Fruit fly (Drosophila melanogaster): ENCODE measurements around the gene CG33128.

DNA sequence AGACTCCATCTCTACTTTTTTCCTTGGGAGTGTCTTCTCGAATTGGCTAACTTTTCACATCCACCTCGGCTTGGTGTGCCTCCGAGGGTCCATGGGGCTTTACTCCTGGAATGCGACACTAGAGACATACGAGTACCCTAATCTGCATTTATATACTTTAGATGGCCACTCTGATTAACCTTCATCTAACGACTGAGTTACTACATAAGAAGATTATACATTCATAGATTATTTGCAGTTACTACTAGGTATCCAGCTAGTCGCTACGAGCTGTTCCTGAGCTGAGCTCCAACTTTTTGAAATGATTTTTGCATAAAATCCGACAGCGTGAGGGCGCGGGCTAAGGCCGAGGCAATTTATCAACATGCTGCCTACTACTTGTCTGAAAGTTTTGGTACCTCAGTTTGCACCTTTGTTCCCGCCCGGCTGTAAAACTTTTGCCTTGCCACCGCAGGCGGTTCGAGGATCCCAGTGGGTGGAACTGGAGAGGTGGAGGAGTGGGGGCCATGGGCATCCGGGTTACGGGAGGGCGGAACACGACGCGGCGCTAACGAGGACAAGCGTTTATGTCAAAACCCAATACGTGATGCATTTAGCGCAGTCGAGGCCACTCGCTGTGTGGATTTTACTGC is 16.9 kb upstream of the CG33128 start:
- TF ChIP-seq Sin3A (optimal IDR thresholded peaks at IDR 0.05) (no peak), Myc (optimal IDR thresholded peaks at IDR 0.05) (no peak), ttk (optimal IDR thresholded peaks at IDR 0.05) (no peak), h (optimal IDR thresholded peaks at IDR 0.05) (no peak), psq (optimal IDR thresholded peaks at IDR 0.05) (no peak), insv (optimal IDR thresholded peaks at IDR 0.05) (no peak)

All from Kc167 (cell line).